Worm (Caenorhabditis elegans) whole organism, L4/young adult: Measurements from ENCODE around the gene kin-2.
A peak's percentile ranks its signal among the peaks of the same experiment; 100 is the strongest.

Source experiments
- W03F9.2 ChIP-seq: fragments of 150-350 bp; optimal IDR thresholded peaks from 2 replicates; lab custom pipeline; 2014; ENCODE audit warnings: missing biosample characterization, missing genetic modification characterization
- dao-5 ChIP-seq: sonication (generic microtip); optimal IDR thresholded peaks from 2 replicates; lab custom pipeline; 2016; ENCODE audit warnings: missing genotype, missing genetic modification characterization, moderate library complexity, missing compliant biosample characterization
- him-1 ChIP-seq: sonication (generic microtip); optimal IDR thresholded peaks from 2 replicates; lab custom pipeline; 2016; ENCODE audit warnings: missing genotype, missing genetic modification reagents, missing genetic modification characterization, missing compliant biosample characterization

kin-2 gene

ce11 chrX:5995613-5996206 lies 18.1 kb upstream of the kin-2 start, which contains the start of gene inx-3:
inx-3 (plus strand) TSS chrX:5996156.
- TF ChIP-seq dao-5 (tag; lab: Kevin White, UChicago) (no peak), him-1 (tag; lab: Kevin White, UChicago) (no peak), W03F9.2 (no peak)

DNA sequence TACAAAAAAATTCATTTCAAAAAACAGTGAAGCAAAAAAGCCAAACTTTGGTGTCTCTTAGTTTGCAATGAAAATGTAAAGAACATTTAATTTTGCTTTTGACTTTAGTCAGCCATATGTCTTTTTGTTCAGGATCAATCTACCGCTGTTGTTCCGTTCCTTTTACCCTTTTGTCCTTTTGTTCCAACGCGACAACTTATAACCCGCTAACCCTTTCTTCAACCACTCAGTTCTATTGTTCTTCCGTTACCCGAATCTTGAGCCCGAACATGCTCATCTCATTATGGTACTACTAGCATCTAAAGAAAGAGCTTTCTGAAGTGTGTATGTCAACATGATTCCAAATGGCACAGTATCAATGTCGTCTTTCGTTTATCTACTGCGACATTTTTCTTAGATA lies 16.4 kb upstream of the kin-2 start:
- TF ChIP-seq him-1 (tag; lab: Kevin White, UChicago) (no peak), W03F9.2 (no peak), dao-5 (tag; lab: Kevin White, UChicago) (no peak)

DNA sequence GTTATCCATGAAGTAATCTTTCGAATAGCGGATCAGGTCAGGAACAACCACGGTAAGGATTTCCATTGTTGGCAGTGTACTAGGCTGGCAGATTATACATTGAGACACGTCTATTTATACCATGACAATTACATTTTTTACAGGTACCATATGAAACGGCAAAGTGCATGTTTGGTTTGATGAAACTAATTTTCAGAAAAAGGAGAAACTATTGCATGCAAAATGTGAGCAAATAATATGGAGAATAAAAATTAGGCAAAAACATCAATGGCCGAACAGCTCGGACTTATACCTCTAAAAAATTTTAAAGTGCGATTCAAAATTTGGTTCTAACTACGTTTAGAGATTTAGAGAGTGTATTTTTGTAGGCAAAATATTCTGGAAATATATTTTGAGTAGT lies 15.1 kb upstream of the kin-2 start, which contains the start of gene F22F4.5:
Gene F22F4.5 (minus strand): TSS at position 101 of the 400 bp plus-strand sequence.
- no peak for TF ChIP-seq W03F9.2

DNA sequence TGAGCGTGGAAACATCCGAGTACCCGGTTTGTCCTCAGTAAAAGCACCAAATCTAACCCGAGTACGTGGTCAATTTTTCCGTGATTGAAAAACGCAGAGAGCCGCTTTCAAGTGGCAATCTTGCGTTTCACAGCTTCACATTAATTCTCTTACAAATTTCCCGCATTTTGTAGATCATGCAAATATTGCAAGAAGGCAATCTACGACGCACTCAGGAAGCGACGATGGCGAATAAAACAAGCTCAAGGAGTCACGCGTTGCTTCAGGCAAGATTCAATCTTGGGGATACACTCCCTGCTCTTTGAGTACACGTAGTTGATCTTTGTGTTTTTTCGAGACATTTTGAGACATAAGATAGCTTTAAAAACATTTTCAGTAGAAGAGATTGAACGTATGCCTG lies 10.3 kb upstream of the kin-2 start:
- no peak for TF ChIP-seq him-1 (tag; lab: Kevin White, UChicago)
- no peak for TF ChIP-seq dao-5 (tag; lab: Kevin White, UChicago)
- no peak for TF ChIP-seq W03F9.2

- TF ChIP-seq W03F9.2 (no peak), dao-5 (tag; lab: Kevin White, UChicago) (no peak), him-1 (tag; lab: Kevin White, UChicago) (no peak)
Observed at ce11 chrX:5985720-5986119, 8.1 kb upstream of the kin-2 start.

ce11 chrX:5984581-5985039 lies 7.0 kb upstream of the kin-2 start, which contains the start of gene klp-13:
klp-13 (plus strand) TSS chrX:5984989.
- no peak for TF ChIP-seq W03F9.2
- no peak for TF ChIP-seq dao-5 (tag; lab: Kevin White, UChicago)
- peak; percentile 76 for TF ChIP-seq him-1 (tag; lab: Kevin White, UChicago)

ce11 chrX:5983267-5983666 lies 5.6 kb upstream of the kin-2 start:
- TF ChIP-seq dao-5 (tag; lab: Kevin White, UChicago) (no peak), him-1 (tag; lab: Kevin White, UChicago) (no peak), W03F9.2 (no peak)

DNA sequence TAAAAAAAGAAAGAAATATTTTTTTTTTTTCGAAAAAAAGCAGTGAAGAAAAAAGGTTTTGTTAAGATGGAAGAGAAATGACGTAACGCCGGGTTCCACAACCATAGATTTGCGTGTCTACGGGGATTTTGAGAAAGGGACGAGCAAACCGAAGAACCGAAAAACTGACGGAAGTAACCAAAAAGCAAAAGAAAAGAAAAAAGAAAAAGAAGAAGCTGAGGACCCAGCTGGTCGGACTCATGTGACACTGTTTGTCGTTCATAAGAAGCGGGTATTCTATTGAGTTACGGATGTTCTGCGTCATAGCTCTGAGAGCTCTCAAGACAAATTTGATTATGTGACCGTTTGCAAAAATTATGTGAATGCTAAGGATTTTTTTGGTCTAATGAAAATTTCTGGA lies 5.1 kb upstream of the kin-2 start:
- TF ChIP-seq dao-5 (tag; lab: Kevin White, UChicago) (no peak), him-1 (tag; lab: Kevin White, UChicago) (peak; percentile 20)

DNA sequence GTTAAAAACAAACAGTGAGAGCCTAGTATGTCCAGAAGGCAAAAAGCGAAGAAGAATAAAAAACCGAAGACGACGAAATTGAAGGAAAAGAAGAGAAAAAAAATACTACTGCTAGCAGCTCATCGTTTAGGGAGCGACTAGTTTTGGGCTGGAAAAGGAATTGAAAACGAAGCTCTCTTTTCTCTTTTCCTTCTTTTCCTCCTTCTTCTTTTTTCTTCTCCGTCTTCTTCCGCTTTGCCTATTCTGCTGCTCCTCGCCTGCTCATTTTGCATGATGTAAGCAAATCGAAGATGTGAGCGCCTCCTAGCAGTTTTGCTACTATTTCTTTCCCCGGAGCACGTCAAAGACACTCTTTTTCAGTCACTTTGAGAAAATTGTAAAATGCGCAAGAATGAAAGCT lies 4.0 kb upstream of the kin-2 start:
- no peak for TF ChIP-seq W03F9.2
- TF ChIP-seq him-1 (tag; lab: Kevin White, UChicago): peak; percentile 31

- no peak for TF ChIP-seq dao-5 (tag; lab: Kevin White, UChicago)
- no peak for TF ChIP-seq W03F9.2
- TF ChIP-seq him-1 (tag; lab: Kevin White, UChicago): peak; percentile 71
Observed at ce11 chrX:5976206-5976960, 1.3 kb downstream of the kin-2 start.

DNA sequence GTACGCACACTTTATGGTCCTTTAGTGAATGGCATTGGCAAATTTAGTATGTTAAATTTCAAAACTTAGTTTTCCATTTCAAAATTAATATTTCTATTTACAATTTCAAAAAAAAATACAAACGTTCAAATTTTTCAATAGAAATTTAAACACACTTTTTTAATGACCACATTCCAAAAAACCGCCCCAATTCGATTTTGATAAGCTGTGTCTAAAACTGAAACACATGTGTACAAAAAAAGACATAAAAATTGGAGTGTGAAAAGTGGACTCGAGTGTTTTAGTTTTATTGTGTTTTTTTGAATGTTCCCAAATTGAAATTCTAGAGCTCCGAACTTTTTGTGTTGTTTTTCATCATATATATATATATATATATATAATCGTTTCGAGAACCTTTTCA lies 1.9 kb downstream of the kin-2 start:
- no peak for TF ChIP-seq dao-5 (tag; lab: Kevin White, UChicago)
- no peak for TF ChIP-seq W03F9.2

- no peak for TF ChIP-seq W03F9.2
- TF ChIP-seq dao-5 (tag; lab: Kevin White, UChicago): no peak
- no peak for TF ChIP-seq him-1 (tag; lab: Kevin White, UChicago)
Observed at ce11 chrX:5975228-5975627, 2.4 kb downstream of the kin-2 start.

DNA sequence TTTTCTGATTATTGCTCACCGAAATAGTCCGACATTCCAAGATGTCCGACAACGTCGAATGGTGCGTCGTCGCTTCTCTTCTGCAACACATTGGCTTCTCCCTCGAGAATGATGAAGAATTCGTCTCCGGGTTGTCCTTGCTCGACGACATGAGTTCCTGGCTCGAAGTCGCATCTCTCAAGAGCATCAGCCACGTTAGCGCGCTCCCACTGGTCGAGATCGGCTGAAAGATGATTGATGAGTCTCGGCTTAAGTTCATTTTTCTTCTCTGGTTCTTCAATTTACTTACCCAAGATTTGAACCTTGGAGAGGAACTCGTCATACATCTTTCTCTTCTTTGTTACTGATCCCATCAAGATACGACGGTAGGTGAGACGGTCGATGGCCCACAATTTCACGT lies 5.4 kb downstream of the kin-2 start:
- TF ChIP-seq him-1 (tag; lab: Kevin White, UChicago): no peak
- TF ChIP-seq W03F9.2: no peak
- TF ChIP-seq dao-5 (tag; lab: Kevin White, UChicago): no peak

DNA sequence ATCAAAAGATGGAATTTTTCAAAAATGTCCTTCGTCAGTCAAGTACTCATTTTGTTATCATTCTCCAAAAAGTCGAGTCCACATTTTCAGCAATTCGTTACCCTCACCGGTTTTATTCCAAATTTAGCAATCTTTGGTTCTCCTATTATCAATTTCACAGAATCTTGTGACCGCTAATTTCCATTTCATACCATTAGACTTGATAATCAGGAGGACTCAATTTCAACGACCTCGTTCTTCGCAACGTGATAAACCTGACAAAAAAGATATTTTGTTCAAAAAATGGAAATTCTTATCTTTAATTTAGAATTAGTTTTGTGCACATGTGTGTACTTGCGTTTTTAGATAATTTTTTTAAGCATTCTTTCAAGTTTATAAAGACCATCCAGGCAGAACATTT lies 15.1 kb downstream of the kin-2 start:
- TF ChIP-seq W03F9.2 (no peak), him-1 (tag; lab: Kevin White, UChicago) (no peak), dao-5 (tag; lab: Kevin White, UChicago) (no peak)

DNA sequence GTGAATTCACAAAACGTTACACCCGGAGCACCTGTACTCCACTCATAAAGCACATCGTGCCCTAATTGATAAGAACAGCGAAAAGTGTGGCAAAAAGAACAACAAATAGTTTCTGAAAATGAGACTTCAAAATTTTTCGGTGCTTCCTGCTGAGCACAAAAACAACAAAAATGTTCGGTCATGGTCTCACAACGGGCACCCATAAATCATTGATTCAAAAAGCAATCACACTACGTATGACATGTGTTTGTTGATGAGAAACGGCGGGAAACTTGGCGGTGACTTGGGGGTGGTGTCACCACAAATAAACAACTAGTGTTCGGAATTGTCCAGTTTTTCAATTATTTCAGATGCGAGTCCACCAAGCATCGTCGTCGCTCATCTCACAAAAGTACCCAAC lies 16.8 kb downstream of the kin-2 start:
- no peak for TF ChIP-seq him-1 (tag; lab: Kevin White, UChicago)
- TF ChIP-seq dao-5 (tag; lab: Kevin White, UChicago): no peak
- TF ChIP-seq W03F9.2: no peak
